Worm (Caenorhabditis elegans): Measurements from ENCODE around the gene srh-78.
"Not testable (repeated sequence)": the region's sequence is repeated elsewhere in the genome, so short reads cannot be mapped to it uniquely, and the experiment has no call there.

Gene srh-78

DNA sequence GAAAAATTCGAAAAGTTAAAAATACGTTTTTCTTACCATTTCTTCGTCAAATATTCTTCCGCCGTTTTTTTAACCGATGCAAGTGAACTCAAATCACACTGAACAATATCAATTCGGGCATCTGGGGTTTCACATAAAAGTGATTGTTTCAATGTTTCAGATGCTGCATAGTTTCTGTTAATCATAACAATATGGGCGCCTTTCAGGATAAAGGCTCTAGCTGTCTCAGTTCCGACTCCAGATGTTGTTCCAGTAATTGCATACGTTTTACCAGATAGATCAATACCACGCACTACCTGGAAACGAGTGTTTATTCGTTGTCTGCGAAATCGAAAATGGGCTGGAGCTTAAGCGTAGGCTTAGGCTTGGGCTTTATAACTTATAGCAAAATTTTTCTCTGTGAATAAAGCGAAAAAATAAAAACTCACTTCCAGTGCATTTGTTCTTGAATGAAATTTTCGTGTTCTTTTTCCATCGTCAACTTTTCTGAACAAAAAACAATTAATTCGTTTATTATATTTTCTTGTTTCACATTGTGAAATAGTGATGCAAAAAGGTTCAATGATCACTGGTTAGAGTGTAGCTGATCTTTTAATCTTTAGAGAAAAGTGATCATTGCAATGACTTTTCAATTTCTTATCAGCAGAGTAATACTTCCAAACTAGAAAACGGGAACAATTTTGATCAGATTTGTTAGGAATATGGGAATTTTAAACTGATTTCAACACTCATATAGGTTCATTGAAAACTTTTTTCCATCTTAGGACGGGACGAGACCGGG, 5.4 kb upstream of the srh-78 start:
- TF ChIP-seq daf-16 (GFP tag; optimal IDR thresholded peaks at IDR 0.05) (no peak), daf-16 (tag; optimal IDR thresholded peaks at IDR 0.05) (peak; percentile 70), ZK337.2 (GFP tag; IDR thresholded peaks at IDR 0.05) (no peak), ceh-20 (GFP tag; IDR thresholded peaks at IDR 0.05) (no peak), ztf-7 (tag; optimal IDR thresholded peaks at IDR 0.05) (peak; percentile 50), dve-1 (tag; optimal IDR thresholded peaks at IDR 0.05; ENCODE audit: insufficient read depth) (peak; percentile 73), unc-62 (GFP tag; optimal IDR thresholded peaks at IDR 0.05 in 1 of 2) (peak in 1 of 2 experiments; percentile 37), unc-62 (tag; optimal IDR thresholded peaks at IDR 0.05) (no peak), gei-8 (GFP tag; optimal IDR thresholded peaks at IDR 0.05) (no peak), mxl-3 (GFP tag; optimal IDR thresholded peaks at IDR 0.05) (no peak), lsy-2 (tag; optimal IDR thresholded peaks at IDR 0.05) (peak in 1 of 2 experiments; percentile 46), mep-1 (tag; optimal IDR thresholded peaks at IDR 0.05) (peak; percentile 60), zfp-3 (GFP tag; conservative IDR thresholded peaks at IDR 0.05) (no peak), D1046.2 (GFP tag; IDR thresholded peaks at IDR 0.05) (no peak), Y5F2A.4 (GFP tag; optimal IDR thresholded peaks at IDR 0.05) (no peak), F37D6.2 (tag; optimal IDR thresholded peaks at IDR 0.05) (no peak)

DNA sequence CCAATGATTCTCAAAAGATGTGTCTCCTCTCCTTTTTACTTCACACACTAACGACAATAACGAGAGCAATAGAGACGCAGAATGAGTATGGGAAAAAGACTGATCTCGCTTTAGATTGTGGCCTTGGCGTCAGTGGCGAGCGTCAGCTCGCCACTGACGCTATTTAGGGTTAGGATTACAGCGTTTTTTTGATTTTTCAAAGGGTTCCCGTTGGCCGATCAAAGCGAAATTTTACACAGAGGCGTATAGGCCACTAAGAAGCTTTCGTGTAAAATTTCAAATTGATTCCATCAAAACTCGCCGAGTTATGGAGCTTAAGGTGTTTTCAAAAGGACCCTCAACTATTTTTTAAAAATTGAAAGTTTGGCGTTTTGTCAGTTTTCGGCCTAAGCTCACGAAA, 4.3 kb upstream of the srh-78 start, which contains the start of gene DC2.5:
TSS of gene DC2.5 (minus strand) at position 101 of the 400 bp plus-strand sequence.
- not testable (repeated sequence) for TF ChIP-seq ceh-62 (tag; optimal IDR thresholded peaks at IDR 0.05); D1046.2 (GFP tag; IDR thresholded peaks at IDR 0.05); R02D3.7 (tag; optimal IDR thresholded peaks at IDR 0.05)

DNA sequence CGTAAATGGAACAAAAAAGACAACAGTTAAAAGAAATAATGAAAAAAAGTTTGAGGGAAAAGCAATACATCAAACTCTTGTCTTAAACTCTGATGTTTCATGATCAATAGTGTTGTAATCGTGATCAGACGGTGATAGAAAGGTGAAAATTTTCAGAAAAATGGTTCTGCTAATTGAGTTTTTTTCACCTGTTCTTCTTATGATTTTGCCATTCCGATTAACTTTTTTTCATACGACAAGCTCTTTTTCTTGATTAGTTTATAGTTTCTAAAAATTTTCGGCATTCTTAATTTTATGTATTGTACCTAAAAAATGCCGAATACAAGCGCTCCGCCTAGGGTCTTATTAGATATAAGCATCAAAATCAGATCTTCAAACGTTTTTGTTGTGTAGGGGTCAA, 1.2 kb upstream of the srh-78 start:
- TF ChIP-seq nhr-10 (tag; optimal IDR thresholded peaks at IDR 0.05) (no peak), ceh-62 (tag; optimal IDR thresholded peaks at IDR 0.05) (no peak), lin-13 (GFP tag; optimal IDR thresholded peaks at IDR 0.05) (no peak), ceh-28 (tag; optimal IDR thresholded peaks at IDR 0.05) (no peak), fkh-10 (GFP tag; optimal IDR thresholded peaks at IDR 0.05) (no peak), duxl-1 (tag; optimal IDR thresholded peaks at IDR 0.05; ENCODE audit: poor library complexity) (no peak), Y105C5A.15 (GFP tag; IDR thresholded peaks at IDR 0.05) (no peak), Y5F2A.4 (GFP tag; optimal IDR thresholded peaks at IDR 0.05) (no peak), attf-4 (tag; optimal IDR thresholded peaks at IDR 0.05) (no peak), daf-8 (GFP tag; IDR thresholded peaks at IDR 0.05) (no peak), nhr-111 (GFP tag; optimal IDR thresholded peaks at IDR 0.05) (no peak), ctbp-1 (GFP tag; IDR thresholded peaks at IDR 0.05) (no peak), ceh-82 (tag; optimal IDR thresholded peaks at IDR 0.05) (no peak), ZK337.2 (GFP tag; IDR thresholded peaks at IDR 0.05) (no peak), ama-1 (optimal IDR thresholded peaks at IDR 0.05) (no peak), spr-1 (tag; optimal IDR thresholded peaks at IDR 0.05) (no peak)

DNA sequence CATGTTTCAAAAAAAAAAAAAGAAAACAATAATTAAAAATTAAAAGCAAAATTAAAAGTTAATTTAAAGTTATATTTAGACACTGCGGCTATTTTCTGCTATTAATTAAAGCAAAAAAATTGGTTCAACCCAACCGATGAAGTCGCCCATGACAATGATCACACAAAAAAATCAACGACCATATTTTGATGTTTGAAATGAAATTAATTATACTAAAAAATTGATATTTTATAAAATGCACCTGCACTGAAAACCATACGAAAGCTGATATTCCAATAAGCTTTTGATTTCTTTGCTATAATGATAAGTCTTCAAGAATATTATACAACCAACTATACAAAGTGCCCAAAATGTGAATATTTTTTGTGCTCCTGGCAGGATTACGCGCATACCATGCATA, 2.7 kb downstream of the srh-78 start, which contains the start of gene srh-80:
TSS of gene srh-80 (plus strand) at position 301 of the 400 bp plus-strand sequence.
- peak in 1 of 2 experiments; percentile 9 for TF ChIP-seq unc-62 (GFP tag; optimal IDR thresholded peaks at IDR 0.05 in 1 of 2)
- no peak for TF ChIP-seq unc-62 (tag; optimal IDR thresholded peaks at IDR 0.05)
- TF ChIP-seq hlh-11 (tag; optimal IDR thresholded peaks at IDR 0.05) = no peak
- no peak for TF ChIP-seq egl-43 (GFP tag; IDR thresholded peaks at IDR 0.05)
- no peak for TF ChIP-seq ceh-20 (GFP tag; IDR thresholded peaks at IDR 0.05)
- TF ChIP-seq attf-4 (tag; optimal IDR thresholded peaks at IDR 0.05) = no peak

DNA sequence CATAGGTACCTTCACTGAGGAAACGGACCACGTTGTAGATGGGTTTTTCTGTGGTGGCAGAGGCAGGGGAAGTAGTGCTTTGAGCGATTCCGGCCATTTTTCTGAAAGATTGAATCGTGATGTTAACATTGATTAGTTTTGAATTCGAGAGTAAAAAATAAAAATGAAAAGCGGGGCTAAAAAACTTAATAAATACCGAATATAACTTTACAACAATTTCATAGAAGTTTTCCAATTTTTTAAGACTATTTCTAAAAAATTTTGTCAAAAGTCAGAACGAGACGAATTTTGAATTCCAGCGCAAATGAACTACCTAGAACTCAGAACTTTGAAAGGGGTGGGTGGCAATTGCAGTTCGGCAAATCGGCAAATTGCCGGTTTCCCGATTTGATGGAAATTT, 17.6 kb downstream of the srh-78 start, which contains the start of gene kin-33:
TSS of gene kin-33 (minus strand) at position 101 of the 400 bp plus-strand sequence.
- TF ChIP-seq snpc-1.2 (GFP tag; IDR thresholded peaks at IDR 0.05) (no peak), F44E2.7 (GFP tag; IDR thresholded peaks at IDR 0.05) (no peak), ztf-7 (tag; optimal IDR thresholded peaks at IDR 0.05) (no peak), daf-12 (tag; optimal IDR thresholded peaks at IDR 0.05) (no peak), nhr-41 (GFP tag; IDR thresholded peaks at IDR 0.05) (no peak)

All from whole organism, L4 larva.